Fruit fly (Drosophila melanogaster) Kc167 (cell line): ENCODE measurements around the gene CG34347.

Experiments
- Myc ChIP-seq: fragments of >200 bp; optimal IDR thresholded peaks from 2 replicates; lab custom pipeline; 2017; ENCODE audit warnings: missing external identifiers
- Sin3A ChIP-seq: fragments of >200 bp; optimal IDR thresholded peaks from 2 replicates; lab custom pipeline; 2018; ENCODE audit warnings: missing external identifiers
- h ChIP-seq: fragments of >200 bp; optimal IDR thresholded peaks from 3 replicates; lab custom pipeline; 2018; ENCODE audit warnings: missing external identifiers
- insv ChIP-seq: fragments of >200 bp; optimal IDR thresholded peaks from 3 replicates; lab custom pipeline; 2018; ENCODE audit warnings: missing external identifiers
- psq ChIP-seq: fragments of >200 bp; optimal IDR thresholded peaks from 2 replicates; lab custom pipeline; 2017; ENCODE audit warnings: missing external identifiers
- ttk ChIP-seq: sonication (Bioruptor generic); optimal IDR thresholded peaks from 2 replicates; lab custom pipeline; 2017; ENCODE audit warnings: missing external identifiers

CG34347 gene

DNA sequence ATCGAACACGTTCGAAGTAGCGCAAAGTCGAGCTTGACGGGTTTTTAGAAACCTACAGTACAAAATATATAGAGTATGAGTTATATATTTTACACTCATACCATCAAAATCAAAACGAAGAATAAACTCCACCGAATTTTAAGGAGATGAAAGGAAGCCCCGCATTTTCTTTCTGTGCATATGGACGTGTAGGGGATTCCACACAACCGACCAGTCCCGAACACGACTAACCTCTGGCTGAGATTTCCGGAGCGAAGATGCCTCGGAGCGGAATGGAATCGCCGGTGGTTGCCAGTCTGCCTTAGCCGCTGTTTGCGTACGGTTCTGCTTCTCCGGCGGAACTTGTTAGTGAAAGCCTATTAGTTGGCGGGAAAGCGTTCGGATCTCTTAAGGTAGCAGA lies 73.2 kb downstream of the CG34347 start:
- no peak for TF ChIP-seq ttk (lab: Kevin White, UChicago)
- TF ChIP-seq h (lab: Kevin White, UChicago), result no peak
- no peak for TF ChIP-seq psq (lab: Kevin White, UChicago)
- TF ChIP-seq Myc (lab: Kevin White, UChicago), result no peak
- TF ChIP-seq Sin3A (lab: Kevin White, UChicago), result no peak
- no peak for TF ChIP-seq insv

DNA sequence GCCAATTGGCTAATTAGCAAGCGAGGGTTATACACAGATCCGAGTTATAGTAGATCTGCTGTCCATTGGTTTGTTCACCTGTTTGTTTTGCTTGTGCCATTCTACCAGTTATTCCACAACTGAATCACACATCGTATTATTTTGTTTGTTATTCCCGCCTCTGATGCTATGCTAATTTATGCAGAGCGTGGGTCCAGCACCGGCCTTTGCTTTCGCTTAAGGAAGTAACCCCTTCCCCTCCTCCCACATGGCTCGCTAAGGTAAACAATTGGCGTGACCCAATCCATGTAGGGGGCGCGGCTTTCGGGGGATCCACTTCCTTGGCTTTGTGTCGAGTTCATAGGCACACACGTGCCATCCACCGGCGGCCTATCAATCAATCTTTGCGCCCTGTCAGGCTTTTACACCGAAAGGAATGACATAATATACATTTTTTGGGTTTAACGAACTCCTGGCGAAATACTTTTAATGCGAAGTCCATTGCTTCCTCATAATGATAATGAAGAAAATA lies 74.9 kb downstream of the CG34347 start:
- no peak for TF ChIP-seq Sin3A (lab: Kevin White, UChicago)
- TF ChIP-seq h (lab: Kevin White, UChicago), result no peak
- no peak for TF ChIP-seq Myc (lab: Kevin White, UChicago)
- no peak for TF ChIP-seq ttk (lab: Kevin White, UChicago)
- TF ChIP-seq insv, result no peak
- TF ChIP-seq psq (lab: Kevin White, UChicago), result no peak

DNA sequence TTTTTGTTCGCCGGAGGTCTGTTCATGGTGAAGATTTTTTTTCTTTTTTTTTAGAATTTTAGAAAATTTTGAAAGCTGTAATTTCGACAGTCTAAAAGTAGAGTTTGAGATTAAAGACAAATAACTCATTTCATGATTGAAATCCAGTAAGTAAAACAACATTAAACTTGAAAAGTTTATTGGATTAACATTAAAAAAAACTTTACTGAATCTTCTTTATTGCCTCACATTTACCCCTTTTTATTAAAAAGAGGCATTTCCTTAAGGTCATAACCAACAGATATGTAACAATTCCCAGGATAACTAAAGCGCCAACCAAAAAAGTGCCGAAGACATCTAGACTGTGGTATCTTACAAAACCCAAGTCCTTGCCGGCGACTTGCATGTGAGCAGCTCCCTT lies 82.5 kb downstream of the CG34347 start, which contains the start of gene CG31204:
Gene CG31204 (minus strand): TSS at position 101 of the 400 bp plus-strand sequence.
- TF ChIP-seq insv (no peak), psq (lab: Kevin White, UChicago) (no peak), Myc (lab: Kevin White, UChicago) (no peak), Sin3A (lab: Kevin White, UChicago) (no peak), h (lab: Kevin White, UChicago) (no peak), ttk (lab: Kevin White, UChicago) (no peak)

DNA sequence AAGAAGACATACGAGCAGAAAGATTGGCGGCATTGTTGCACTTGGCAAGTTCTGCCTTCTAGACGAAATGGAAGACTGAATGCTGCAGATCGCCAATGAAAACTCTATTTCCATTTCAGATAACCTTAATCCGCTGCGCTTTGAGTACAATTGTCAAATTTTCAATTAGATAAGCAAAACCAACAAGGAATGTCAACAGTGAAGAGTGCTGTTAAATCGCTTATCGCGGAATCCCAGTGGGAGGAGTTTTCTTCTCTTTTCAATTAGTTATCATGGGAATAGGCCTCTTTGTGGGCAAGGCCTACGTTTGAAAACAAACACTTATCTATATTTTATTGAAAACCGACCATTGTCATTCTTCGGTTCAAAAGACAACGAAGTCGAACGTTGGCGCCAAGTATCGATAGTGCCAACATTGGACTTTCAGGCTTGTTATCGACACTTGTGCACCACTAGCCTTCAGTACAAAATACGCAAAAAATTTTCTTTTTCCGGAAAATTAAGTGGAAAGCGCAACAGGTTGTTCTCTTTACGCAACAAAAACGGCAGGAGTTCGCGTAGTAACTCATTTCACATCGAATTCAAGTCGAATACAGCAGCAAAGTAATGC lies 84.4 kb downstream of the CG34347 start, which contains the start of the genes Ugt35D1 and Gcn2:
Gene Ugt35D1 (minus strand): TSS at position 83 of the 610 bp plus-strand sequence.
Gene Gcn2 (plus strand): TSS at position 439 of the 610 bp plus-strand sequence.
- TF ChIP-seq ttk (lab: Kevin White, UChicago), result no peak
- no peak for TF ChIP-seq insv
- no peak for TF ChIP-seq h (lab: Kevin White, UChicago)
- no peak for TF ChIP-seq Sin3A (lab: Kevin White, UChicago)
- no peak for TF ChIP-seq Myc (lab: Kevin White, UChicago)
- no peak for TF ChIP-seq psq (lab: Kevin White, UChicago)

DNA sequence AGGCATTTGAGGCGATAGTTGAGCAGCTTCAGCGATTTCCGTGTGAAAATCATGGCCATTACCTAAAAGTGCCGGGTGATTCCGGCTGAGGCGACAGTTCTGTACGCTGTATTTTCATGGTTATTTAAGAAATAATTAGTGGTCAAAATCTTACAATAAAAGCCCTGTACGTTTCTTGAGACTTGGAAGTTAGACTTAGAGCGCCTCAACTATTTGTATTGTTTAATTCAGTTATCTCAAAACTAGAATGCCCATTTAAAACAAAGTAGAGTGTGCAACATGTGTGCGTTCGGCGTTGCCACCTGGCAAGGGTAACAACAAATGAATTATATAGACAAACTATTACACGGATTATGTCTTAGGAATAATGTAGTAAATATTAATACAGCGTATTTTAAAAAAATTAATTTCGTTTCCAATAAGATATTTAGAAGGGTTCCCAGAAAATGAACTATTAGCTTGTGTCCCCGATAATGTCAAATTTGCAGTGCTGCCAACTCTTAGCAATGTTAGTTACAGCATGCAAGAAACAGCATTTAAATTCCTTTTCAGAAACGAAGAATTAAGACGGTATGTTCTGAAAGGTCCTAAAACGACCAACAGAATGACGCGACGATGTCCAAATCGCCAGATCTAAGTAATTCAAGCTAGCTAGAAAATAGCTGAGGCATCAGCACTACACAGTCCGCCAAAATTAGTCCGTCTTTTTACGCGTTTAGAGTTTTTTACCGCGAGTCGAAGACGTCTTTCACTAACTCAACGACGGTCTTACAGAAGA lies 93.7 kb downstream of the CG34347 start, which contains the start of gene Gprk2:
Gene Gprk2 (plus strand): TSS at position 747 of the 778 bp plus-strand sequence.
- no peak for TF ChIP-seq h (lab: Kevin White, UChicago)
- TF ChIP-seq psq (lab: Kevin White, UChicago), result no peak
- no peak for TF ChIP-seq ttk (lab: Kevin White, UChicago)
- TF ChIP-seq Myc (lab: Kevin White, UChicago), result no peak
- TF ChIP-seq Sin3A (lab: Kevin White, UChicago), result no peak
- no peak for TF ChIP-seq insv

DNA sequence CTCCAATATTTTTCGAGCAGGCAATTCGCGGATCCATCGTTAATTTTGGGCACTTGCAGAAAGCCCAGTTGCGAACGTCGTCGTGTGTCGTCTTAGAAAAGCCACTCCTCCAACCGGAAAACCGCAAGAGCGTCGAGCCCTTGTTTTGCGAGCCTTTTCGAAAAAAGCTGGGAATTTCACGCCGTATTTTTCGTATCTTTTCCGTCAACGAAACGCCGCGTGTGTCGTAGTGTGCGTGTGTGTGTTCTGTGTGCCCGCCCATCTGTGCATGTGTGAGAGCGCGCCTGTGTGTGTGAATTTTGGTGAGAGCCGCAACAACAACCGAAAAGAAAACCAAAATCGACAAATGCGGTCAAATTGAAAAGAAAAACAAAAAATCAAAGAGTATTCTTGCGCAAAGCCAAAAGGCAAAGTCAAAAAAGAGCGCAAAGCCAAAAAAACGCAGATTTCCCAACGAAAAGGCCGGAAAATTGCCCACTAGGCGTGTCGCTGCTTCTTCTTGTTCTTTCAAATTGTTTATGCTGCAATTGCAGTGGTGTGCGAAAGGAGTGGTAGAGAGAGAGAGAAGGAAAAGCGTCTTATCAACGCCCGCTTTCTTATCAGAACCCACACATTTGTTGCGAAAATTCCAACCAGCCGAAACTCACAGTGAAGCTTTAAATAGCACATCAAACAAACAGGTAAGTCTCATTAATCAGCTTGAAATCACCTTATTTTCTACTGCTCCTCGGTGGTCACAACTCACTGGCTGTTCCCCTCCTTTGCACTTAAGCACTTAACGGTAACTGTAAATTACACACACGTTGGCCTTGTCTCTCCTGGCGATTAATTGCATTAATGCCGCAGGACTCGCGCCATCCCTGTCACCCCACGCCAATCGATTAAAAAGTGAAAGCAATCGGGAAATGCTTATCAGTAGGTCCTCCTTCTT lies 94.6 kb downstream of the CG34347 start, which contains the start of gene PNPase:
Gene PNPase (minus strand): TSS at position 176 of the 931 bp plus-strand sequence.
- TF ChIP-seq h (lab: Kevin White, UChicago), result no peak
- TF ChIP-seq Sin3A (lab: Kevin White, UChicago), result no peak
- TF ChIP-seq ttk (lab: Kevin White, UChicago), result no peak
- no peak for TF ChIP-seq insv
- no peak for TF ChIP-seq Myc (lab: Kevin White, UChicago)
- TF ChIP-seq psq (lab: Kevin White, UChicago), result no peak

DNA sequence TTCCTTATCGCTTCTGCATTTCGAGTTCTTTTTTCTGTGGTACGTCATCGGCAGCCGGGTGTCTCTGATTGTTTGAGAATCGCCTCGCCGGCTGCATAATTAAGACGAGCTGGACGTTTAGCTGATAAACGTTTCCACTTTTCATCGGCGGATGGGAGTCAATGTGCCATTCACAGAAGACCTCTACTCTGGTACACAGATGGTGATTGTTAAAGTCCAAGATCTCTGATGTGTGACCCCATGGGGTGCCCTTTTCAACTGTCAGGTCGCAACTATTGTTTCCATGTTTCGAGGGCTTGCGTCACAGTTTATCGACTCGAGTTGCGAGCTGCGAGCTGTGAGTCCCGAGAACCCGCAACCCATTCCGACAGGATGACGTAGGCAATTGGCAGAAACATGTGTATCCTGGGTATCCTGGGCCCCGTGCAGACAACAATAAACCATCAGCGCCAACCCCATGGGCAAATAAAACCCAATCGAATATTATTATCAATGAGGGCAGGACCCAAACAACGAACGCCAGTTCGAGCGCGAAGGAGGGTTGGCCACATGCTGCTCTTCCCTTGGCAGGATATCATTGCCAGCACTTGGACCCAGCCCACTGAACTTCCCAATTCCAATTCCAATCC lies 96.2 kb downstream of the CG34347 start:
- TF ChIP-seq psq (lab: Kevin White, UChicago) (no peak), Sin3A (lab: Kevin White, UChicago) (no peak), Myc (lab: Kevin White, UChicago) (no peak), ttk (lab: Kevin White, UChicago) (no peak), h (lab: Kevin White, UChicago) (no peak), insv (no peak)

DNA sequence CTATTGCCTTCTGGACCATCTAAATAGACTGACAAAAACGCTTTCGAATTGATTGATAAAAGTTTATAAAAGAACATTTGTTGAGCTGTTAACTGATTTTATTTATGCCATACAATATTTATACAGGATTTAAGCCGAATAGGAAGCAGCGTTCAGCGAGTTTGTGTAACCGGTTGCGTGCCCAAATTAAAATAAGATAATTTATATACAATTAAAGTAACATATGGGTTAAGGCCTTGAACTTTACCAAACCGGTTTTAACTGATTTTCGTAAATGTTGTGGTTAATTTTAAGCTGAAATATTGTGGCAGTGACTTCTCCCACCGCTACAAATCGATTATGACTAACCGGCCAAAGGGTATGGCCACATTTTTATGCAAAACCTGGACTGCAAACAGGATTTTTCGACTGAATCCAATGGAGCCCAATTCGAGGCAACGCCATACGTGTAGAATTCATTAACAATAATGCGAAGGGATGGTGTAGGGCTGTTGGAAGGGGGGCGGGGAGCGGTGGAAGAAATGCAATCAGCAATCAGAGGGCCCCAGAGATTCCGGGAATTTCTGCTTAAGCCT lies 98.8 kb downstream of the CG34347 start:
- TF ChIP-seq Myc (lab: Kevin White, UChicago) (no peak), Sin3A (lab: Kevin White, UChicago) (no peak), psq (lab: Kevin White, UChicago) (no peak), insv (no peak), h (lab: Kevin White, UChicago) (no peak), ttk (lab: Kevin White, UChicago) (no peak)

DNA sequence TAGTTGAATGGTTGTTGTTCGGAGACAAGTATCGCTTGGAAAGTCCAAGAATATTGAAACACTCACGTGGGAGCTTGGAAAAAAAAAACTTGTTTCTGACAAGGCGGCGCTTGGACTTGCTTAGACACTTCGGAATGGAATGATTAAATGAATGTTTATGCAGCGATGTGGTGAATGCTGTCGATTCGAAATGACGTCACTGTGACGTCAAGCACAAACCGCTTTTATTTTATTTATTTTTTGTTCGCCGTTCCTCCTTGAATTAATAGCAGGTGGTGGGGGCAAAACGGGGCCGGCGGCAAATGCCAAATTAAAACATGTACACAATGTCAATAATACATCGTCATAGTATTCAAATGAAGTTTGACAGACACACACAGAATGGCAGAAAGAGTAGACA lies 108.6 kb downstream of the CG34347 start:
- TF ChIP-seq Sin3A (lab: Kevin White, UChicago), result no peak
- no peak for TF ChIP-seq psq (lab: Kevin White, UChicago)
- no peak for TF ChIP-seq h (lab: Kevin White, UChicago)

DNA sequence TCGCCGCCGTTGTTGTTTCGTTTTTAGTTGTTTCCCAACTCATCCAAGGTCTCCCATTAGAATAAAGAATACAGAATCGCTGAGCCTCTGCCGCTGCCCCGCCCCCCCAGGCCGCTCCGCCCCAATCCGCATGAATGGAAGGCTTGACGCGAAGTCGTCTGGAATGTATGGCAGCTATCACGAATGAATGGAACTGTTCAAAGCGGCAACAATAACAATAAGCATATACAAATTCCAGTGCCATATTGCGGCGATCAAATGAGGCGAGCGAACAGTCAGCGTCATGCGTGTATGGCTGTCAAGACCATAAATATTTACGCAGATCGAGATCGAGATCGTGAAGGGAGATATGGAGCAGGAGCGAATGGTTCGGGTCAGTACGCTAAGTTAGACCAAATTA lies 109.7 kb downstream of the CG34347 start:
- no peak for TF ChIP-seq psq (lab: Kevin White, UChicago)
- TF ChIP-seq h (lab: Kevin White, UChicago), result no peak
- TF ChIP-seq ttk (lab: Kevin White, UChicago), result no peak
